Fruit fly (Drosophila melanogaster): Measurements from ENCODE around the gene Aplip1.

DNA sequence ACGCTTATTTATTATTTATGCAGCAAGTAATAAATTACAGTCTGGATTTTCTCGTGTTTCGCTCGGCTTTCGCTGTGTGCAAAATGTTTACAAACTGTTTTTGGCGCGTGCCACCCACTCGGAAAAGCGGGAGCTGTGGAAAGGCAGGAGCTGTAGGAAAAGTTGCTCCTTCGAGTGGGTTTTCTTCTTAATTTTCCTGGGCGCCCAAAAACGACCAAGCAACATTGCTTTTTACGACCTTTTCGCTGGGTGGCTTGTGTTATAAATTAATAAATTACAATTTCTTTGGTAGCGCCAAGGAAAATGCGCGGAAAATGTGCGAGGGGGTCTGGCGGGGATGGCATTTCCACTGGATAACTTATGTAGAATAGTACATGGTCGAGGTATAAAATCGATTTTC, 19.6 kb upstream of the Aplip1 start:
- no peak for TF ChIP-seq mld (GFP tag; IDR thresholded peaks at IDR 0.05; ENCODE audit: partially characterized antibody)
- TF ChIP-seq CG1603 (tag; optimal IDR thresholded peaks at IDR 0.05) = no peak
- no peak for TF ChIP-seq Ravus (GFP tag; IDR thresholded peaks at IDR 0.05)

All from whole organism, embryonic.